Worm (Caenorhabditis elegans): ENCODE results near the gene srh-62.
A peak's percentile ranks its signal among the peaks of the same experiment; 100 is the strongest.

Gene srh-62

DNA sequence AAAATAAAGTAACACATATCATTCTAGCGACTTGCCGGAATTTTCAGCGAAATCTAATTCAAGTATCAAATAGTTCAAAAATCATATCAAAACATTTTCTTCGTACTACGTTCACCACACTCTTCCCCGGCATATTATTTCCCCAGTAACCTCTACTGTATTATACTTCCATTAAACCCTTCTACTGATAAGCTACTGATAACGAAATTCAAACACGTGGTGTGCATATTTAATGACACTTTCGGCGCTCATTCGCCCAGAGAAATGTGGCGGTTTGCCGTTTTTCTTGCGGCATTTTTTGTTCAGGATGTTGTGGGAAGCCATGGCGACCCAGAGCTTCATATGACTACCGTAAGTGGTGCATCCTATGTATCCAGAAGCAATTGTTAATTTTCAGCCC is 17.4 kb downstream of the srh-62 start, which contains the start of gene lipl-5 (continued):
- TF ChIP-seq dve-1 (tag; optimal IDR thresholded peaks at IDR 0.05; ENCODE audit: insufficient read depth) = peak; percentile 65
- no peak for TF ChIP-seq Y75B8A.6 (GFP tag; IDR thresholded peaks at IDR 0.05)
- no peak for TF ChIP-seq aha-1 (tag)
- TF ChIP-seq zfp-2 (tag; optimal IDR thresholded peaks at IDR 0.05) = no peak
- TF ChIP-seq tra-1 (GFP tag; IDR thresholded peaks at IDR 0.05) = 0 out of 2 replicates have a peak, but pooled peaks have one; percentile 34
- TF ChIP-seq zip-2 (tag; optimal IDR thresholded peaks at IDR 0.05) = no peak
- TF ChIP-seq pqm-1 (tag; optimal IDR thresholded peaks at IDR 0.05) = peak; percentile 85
- TF ChIP-seq mxl-3 (GFP tag; optimal IDR thresholded peaks at IDR 0.05) = peak; percentile 83
- TF ChIP-seq ceh-20 (GFP tag; IDR thresholded peaks at IDR 0.05) = no peak
- TF ChIP-seq daf-8 (GFP tag; IDR thresholded peaks at IDR 0.05) = no peak

DNA sequence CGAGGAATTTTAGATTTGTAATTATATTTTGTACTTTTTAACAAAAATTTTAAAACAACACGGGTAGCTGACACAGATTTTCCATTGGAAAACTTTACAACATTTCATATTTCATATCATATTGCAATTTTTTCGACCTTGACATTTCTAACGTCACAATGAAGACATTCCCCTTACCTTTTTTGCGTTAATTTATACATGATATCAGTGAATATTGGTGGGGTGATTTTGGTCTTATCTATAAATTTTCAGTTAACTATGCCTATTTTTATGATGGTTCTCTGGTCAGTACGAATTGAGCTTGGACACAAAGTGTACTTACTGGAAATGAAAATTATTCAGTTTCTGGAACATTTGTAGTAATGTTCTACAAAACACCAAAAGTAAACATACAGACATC is 18.4 kb downstream of the srh-62 start:
- TF ChIP-seq mep-1 (tag; optimal IDR thresholded peaks at IDR 0.05) (no peak), lsy-2 (tag; optimal IDR thresholded peaks at IDR 0.05) (peak in 1 of 2 experiments; percentile 16), mdt-29 (GFP tag; IDR thresholded peaks at IDR 0.05) (no peak), ztf-7 (tag; optimal IDR thresholded peaks at IDR 0.05) (no peak), nhr-28 (tag; optimal IDR thresholded peaks at IDR 0.05) (peak; percentile 78), daf-16 (GFP tag; optimal IDR thresholded peaks at IDR 0.05) (no peak), daf-16 (tag; optimal IDR thresholded peaks at IDR 0.05) (peak; percentile 66), lin-1 (GFP tag; IDR thresholded peaks at IDR 0.05) (no peak), tag-97 (GFP tag; IDR thresholded peaks at IDR 0.05) (no peak), hlh-11 (tag; optimal IDR thresholded peaks at IDR 0.05) (peak; percentile 21), pqm-1 (tag; optimal IDR thresholded peaks at IDR 0.05) (peak; percentile 73), dmd-6 (GFP tag; IDR thresholded peaks at IDR 0.05) (peak; percentile 70), fos-1 (tag; optimal IDR thresholded peaks at IDR 0.05) (no peak), dve-1 (tag; optimal IDR thresholded peaks at IDR 0.05; ENCODE audit: insufficient read depth) (peak; percentile 82), ZK546.5 (tag; optimal IDR thresholded peaks at IDR 0.05) (no peak)

DNA sequence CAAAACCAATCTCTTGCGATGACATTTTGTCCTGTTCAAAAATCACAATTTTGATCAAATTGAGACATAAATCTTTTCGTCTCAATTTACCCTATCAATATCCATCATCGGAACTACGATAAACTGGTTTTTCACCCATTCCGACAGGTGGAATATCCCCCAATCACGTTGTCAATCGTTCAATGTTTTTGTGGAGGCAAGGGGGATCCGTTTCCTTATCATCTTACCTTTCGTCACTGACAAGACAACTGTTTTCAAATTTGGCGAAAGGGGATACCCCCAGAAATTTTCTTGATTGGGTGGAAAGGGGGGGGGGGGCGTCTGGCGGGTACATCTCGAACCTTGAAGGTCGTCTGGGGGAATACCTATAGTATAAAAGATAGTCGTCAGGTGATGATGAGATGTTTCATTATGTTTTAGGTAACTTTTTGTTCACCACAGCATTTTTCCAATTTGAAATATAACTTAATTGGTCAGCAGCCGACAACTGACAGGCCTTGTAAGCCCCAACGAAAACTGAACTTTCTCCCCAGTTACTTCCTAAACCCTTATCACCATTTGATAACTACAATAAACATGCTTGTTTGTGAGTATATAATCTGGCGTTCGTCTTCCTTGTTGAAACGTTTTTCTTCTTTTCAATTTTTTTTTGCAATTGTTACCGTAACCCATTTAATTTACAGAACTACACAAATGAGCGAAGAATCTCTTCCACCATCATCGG is 21.5 kb downstream of the srh-62 start, which contains the start of gene ZK6.8:
ZK6.8 (plus strand) TSS at position 682 of the 724 bp plus-strand sequence.
- no peak for TF ChIP-seq lin-29 (GFP tag; IDR thresholded peaks at IDR 0.05)
- peak in 1 of 2 experiments; percentile 93 for TF ChIP-seq unc-62 (GFP tag; optimal IDR thresholded peaks at IDR 0.05 in 1 of 2)
- no peak for TF ChIP-seq unc-62 (tag; optimal IDR thresholded peaks at IDR 0.05)
- no peak for TF ChIP-seq lin-13 (GFP tag; optimal IDR thresholded peaks at IDR 0.05)
- TF ChIP-seq nhr-10 (tag; optimal IDR thresholded peaks at IDR 0.05) = peak; percentile 11
- peak; percentile 43 for TF ChIP-seq dmd-6 (GFP tag; IDR thresholded peaks at IDR 0.05)
- TF ChIP-seq fkh-10 (GFP tag; optimal IDR thresholded peaks at IDR 0.05) = no peak
- no peak for TF ChIP-seq attf-4 (tag; optimal IDR thresholded peaks at IDR 0.05)
- TF ChIP-seq aha-1 (tag) = peak; percentile 51
- TF ChIP-seq pqm-1 (tag; optimal IDR thresholded peaks at IDR 0.05) = peak; percentile 6
- TF ChIP-seq dve-1 (tag; optimal IDR thresholded peaks at IDR 0.05; ENCODE audit: insufficient read depth) = peak; percentile 48
- no peak for TF ChIP-seq gei-8 (GFP tag; optimal IDR thresholded peaks at IDR 0.05)
- no peak for TF ChIP-seq ceh-28 (tag; optimal IDR thresholded peaks at IDR 0.05)
- TF ChIP-seq nhr-48 (tag; optimal IDR thresholded peaks at IDR 0.05) = peak; percentile 88
- peak; percentile 73 for TF ChIP-seq hlh-30 (tag; optimal IDR thresholded peaks at IDR 0.05; ENCODE audit: insufficient read depth)
- TF ChIP-seq nhr-11 (tag; optimal IDR thresholded peaks at IDR 0.05) = no peak
- TF ChIP-seq mep-1 (tag; optimal IDR thresholded peaks at IDR 0.05) = no peak
- TF ChIP-seq set-16 (GFP tag; IDR thresholded peaks at IDR 0.05) = no peak
- TF ChIP-seq vab-7 (GFP tag; IDR thresholded peaks at IDR 0.05) = no peak
- TF ChIP-seq R02D3.7 (tag; optimal IDR thresholded peaks at IDR 0.05) = no peak
- peak; percentile 45 to 88 for TF ChIP-seq mdl-1 (tag; optimal IDR thresholded peaks at IDR 0.05)
- peak in 1 of 2 experiments; percentile 33 for TF ChIP-seq lsy-2 (tag; optimal IDR thresholded peaks at IDR 0.05)
- peak; percentile 87 for TF ChIP-seq hlh-11 (tag; optimal IDR thresholded peaks at IDR 0.05)
- TF ChIP-seq mxl-3 (GFP tag; optimal IDR thresholded peaks at IDR 0.05) = peak; percentile 91
- TF ChIP-seq rbr-2 (tag; optimal IDR thresholded peaks at IDR 0.05) = no peak
- TF ChIP-seq daf-12 (tag; optimal IDR thresholded peaks at IDR 0.05) = no peak
- TF ChIP-seq nhr-28 (tag; optimal IDR thresholded peaks at IDR 0.05) = peak; percentile 87
- TF ChIP-seq ama-1 (optimal IDR thresholded peaks at IDR 0.05) = no peak
- TF ChIP-seq zfp-2 (tag; optimal IDR thresholded peaks at IDR 0.05) = no peak
- no peak for TF ChIP-seq daf-16 (GFP tag; optimal IDR thresholded peaks at IDR 0.05)
- peak; percentile 68 for TF ChIP-seq daf-16 (tag; optimal IDR thresholded peaks at IDR 0.05)
- peak; percentile 82 for TF ChIP-seq cey-2 (tag; optimal IDR thresholded peaks at IDR 0.05; ENCODE audit: borderline replicate concordance, insufficient read depth)
- TF ChIP-seq F26F4.8 (GFP tag; conservative IDR thresholded peaks at IDR 0.05) = no peak
- no peak for TF ChIP-seq Y105C5A.15 (GFP tag; IDR thresholded peaks at IDR 0.05)
- TF ChIP-seq F44E2.7 (GFP tag; IDR thresholded peaks at IDR 0.05) = no peak
